Fruit fly (Drosophila melanogaster) whole organism, embryonic: ENCODE data around the gene PMP34.

Experiments used
- B-H2 ChIP-seq: fragments of 200-800 bp; sonication (Bioruptor generic); optimal IDR thresholded peaks from 2 replicates; lab custom pipeline; 2018; ENCODE audit warnings: missing biosample characterization, mild to moderate bottlenecking, missing genetic modification characterization
- Bdp1 ChIP-seq: fragments of 200-800 bp; sonication (Bioruptor generic); optimal IDR thresholded peaks from 3 replicates; lab custom pipeline; 2016; ENCODE audit warnings: missing biosample characterization, missing genetic modification characterization
- CG10462 ChIP-seq: fragments of 200-800 bp; sonication (Bioruptor generic); optimal IDR thresholded peaks from 2 replicates; lab custom pipeline; 2016; ENCODE audit warnings: missing biosample characterization, missing genetic modification characterization
- CG10654 ChIP-seq: fragments of 200-800 bp; sonication (Bioruptor generic); optimal IDR thresholded peaks from 2 replicates; lab custom pipeline; 2016; ENCODE audit warnings: missing biosample characterization, missing genetic modification characterization
- CG11085 ChIP-seq: fragments of 200-800 bp; sonication (Bioruptor generic); IDR thresholded peaks from 2 replicates; pipeline ENCODE4 v1.3.6; 2022; ENCODE audit warnings: missing biosample characterization, missing genetic modification characterization
- CG11696 ChIP-seq: fragments of 200-800 bp; sonication (Bioruptor generic); IDR thresholded peaks from 2 replicates; pipeline ENCODE4 v1.3.6; 2022; ENCODE audit warnings: missing biosample characterization, missing genetic modification characterization
- CG12391 ChIP-seq: fragments of 200-800 bp; sonication (Bioruptor generic); optimal IDR thresholded peaks from 3 replicates; lab custom pipeline; 2018; ENCODE audit warnings: missing biosample characterization, mild to moderate bottlenecking, missing genetic modification characterization, moderate library complexity
- CG12744 ChIP-seq: fragments of 200-800 bp; sonication (Bioruptor generic); optimal IDR thresholded peaks from 2 replicates; lab custom pipeline; 2016; ENCODE audit warnings: missing biosample characterization, missing genetic modification characterization
- CG13894 ChIP-seq: fragments of 200-800 bp; sonication (Bioruptor generic); optimal IDR thresholded peaks from 3 replicates; lab custom pipeline; 2018; ENCODE audit warnings: missing biosample characterization, mild to moderate bottlenecking, missing genetic modification characterization, moderate library complexity
- CG14860 ChIP-seq: fragments of 200-800 bp; sonication (Bioruptor generic); IDR thresholded peaks from 3 replicates; pipeline ENCODE4 v1.3.6; 2022; ENCODE audit warnings: missing biosample characterization, missing genetic modification characterization; ENCODE audit not compliant: partially characterized antibody
- CG17328 ChIP-seq: fragments of 200-800 bp; sonication (Bioruptor generic); IDR thresholded peaks from 2 replicates; pipeline ENCODE4 v1.3.6; 2022; ENCODE audit warnings: missing biosample characterization, missing genetic modification characterization
- CG2199 ChIP-seq: fragments of 200-800 bp; sonication (Bioruptor generic); IDR thresholded peaks from 3 replicates; pipeline ENCODE4 v1.3.6; 2022; ENCODE audit warnings: missing biosample characterization, missing genetic modification characterization
- CG32532 ChIP-seq: fragments of 200-800 bp; sonication (Bioruptor generic); IDR thresholded peaks from 2 replicates; pipeline ENCODE4 v1.3.6; 2022; ENCODE audit warnings: missing biosample characterization, missing genetic modification characterization
- CG4404 ChIP-seq: fragments of 200-800 bp; sonication (Bioruptor generic); IDR thresholded peaks from 2 replicates; pipeline ENCODE4 v1.3.6; 2022; ENCODE audit warnings: missing biosample characterization, missing genetic modification characterization
- CG4424 ChIP-seq: fragments of 200-800 bp; sonication (Bioruptor generic); optimal IDR thresholded peaks from 3 replicates; lab custom pipeline; 2016; ENCODE audit warnings: missing biosample characterization, missing genetic modification characterization
- CG9932 ChIP-seq: fragments of 200-800 bp; sonication (Bioruptor generic); IDR thresholded peaks from 2 replicates; pipeline ENCODE4 v1.3.6; 2022; ENCODE audit warnings: missing biosample characterization, missing genetic modification characterization
- CTCF ChIP-seq: fragments of 200-800 bp; sonication (Bioruptor generic); optimal IDR thresholded peaks from 2 replicates; lab custom pipeline; 2017; ENCODE audit warnings: missing biosample characterization, mild to moderate bottlenecking, missing genetic modification characterization, moderate library complexity
- D19A ChIP-seq: fragments of 200-800 bp; optimal IDR thresholded peaks from 3 replicates; lab custom pipeline; 2019; ENCODE audit warnings: missing biosample characterization, mild to moderate bottlenecking, missing genetic modification characterization, moderate library complexity
- Dip3 ChIP-seq: fragments of 200-800 bp; sonication (Bioruptor generic); optimal IDR thresholded peaks from 3 replicates; lab custom pipeline; 2016; ENCODE audit warnings: missing biosample characterization, missing genetic modification characterization
- Doc3 ChIP-seq: fragments of 200-800 bp; sonication (Bioruptor generic); IDR thresholded peaks from 3 replicates; pipeline ENCODE4 v1.3.6; 2022; ENCODE audit warnings: missing biosample characterization, missing genetic modification characterization; ENCODE audit not compliant: partially characterized antibody
- H15 ChIP-seq: fragments of 200-800 bp; sonication (Bioruptor generic); IDR thresholded peaks from 3 replicates; pipeline ENCODE4 v1.3.6; 2022; ENCODE audit warnings: missing biosample characterization, missing genetic modification characterization
- H2.0 ChIP-seq: fragments of 200-800 bp; sonication (Bioruptor generic); IDR thresholded peaks from 2 replicates; pipeline ENCODE4 v1.3.6; 2022; ENCODE audit warnings: missing biosample characterization, missing genetic modification characterization
- HLHmδ ChIP-seq: fragments of 200-800 bp; sonication (Bioruptor generic); optimal IDR thresholded peaks from 2 replicates; lab custom pipeline; 2018; ENCODE audit warnings: missing biosample characterization, mild to moderate bottlenecking, missing genetic modification characterization, moderate library complexity
- HmgZ ChIP-seq: fragments of 200-800 bp; sonication (Bioruptor generic); optimal IDR thresholded peaks from 2 replicates; lab custom pipeline; 2018; ENCODE audit warnings: missing biosample characterization, mild to moderate bottlenecking, missing genetic modification characterization
- Hr51 ChIP-seq, 2 experiments: fragments of 200-800 bp; sonication (Bioruptor generic); optimal IDR thresholded peaks; 2 replicates in 1 of 2; 3 replicates in 1 of 2; lab custom pipeline; 2016 to 2018; ENCODE audit warnings: missing biosample characterization in 2 of 2, missing genetic modification characterization in 2 of 2, mild to moderate bottlenecking in 1 of 2, moderate library complexity in 1 of 2
- Side ChIP-seq: fragments of 200-800 bp; sonication (Bioruptor generic); optimal IDR thresholded peaks from 2 replicates; lab custom pipeline; 2016; ENCODE audit warnings: missing biosample characterization, missing genetic modification characterization
- ab ChIP-seq: fragments of 200-800 bp; sonication (Bioruptor generic); optimal IDR thresholded peaks from 2 replicates; lab custom pipeline; 2016; ENCODE audit warnings: missing biosample characterization, missing genetic modification characterization
- ac ChIP-seq: fragments of 200-800 bp; sonication (Bioruptor generic); optimal IDR thresholded peaks from 3 replicates; lab custom pipeline; 2017; ENCODE audit warnings: missing biosample characterization, mild to moderate bottlenecking, missing genetic modification characterization
- bbx ChIP-seq: fragments of 200-800 bp; sonication (Bioruptor generic); IDR thresholded peaks from 2 replicates; pipeline ENCODE4 v1.3.6; 2022; ENCODE audit warnings: missing biosample characterization, missing genetic modification characterization; ENCODE audit not compliant: partially characterized antibody
- bigmax ChIP-seq: fragments of 200-800 bp; sonication (Bioruptor generic); optimal IDR thresholded peaks from 2 replicates; lab custom pipeline; 2018; ENCODE audit warnings: missing biosample characterization, mild to moderate bottlenecking, missing genetic modification characterization
- bowl ChIP-seq: fragments of 200-800 bp; sonication (Bioruptor generic); IDR thresholded peaks from 2 replicates; pipeline ENCODE4 v1.3.6; 2022; ENCODE audit warnings: missing biosample characterization, missing genetic modification characterization
- br ChIP-seq: fragments of >200 bp; optimal IDR thresholded peaks from 2 replicates; lab custom pipeline; 2017
- bsh ChIP-seq, 2 experiments: fragments of 200-800 bp; sonication (Bioruptor generic); optimal IDR thresholded peaks; 2 replicates each; lab custom pipeline; 2017 to 2018; ENCODE audit warnings: mild to moderate bottlenecking in 2 of 2, missing biosample characterization in 2 of 2, missing genetic modification characterization in 2 of 2, moderate library complexity in 1 of 2
- crol ChIP-seq: fragments of 200-800 bp; sonication (Bioruptor generic); IDR thresholded peaks from 2 replicates; pipeline ENCODE4 v1.3.6; 2022; ENCODE audit warnings: missing biosample characterization, missing genetic modification characterization
- esg ChIP-seq: fragments of 200-800 bp; sonication (Bioruptor generic); conservative IDR thresholded peaks from 2 replicates; pipeline ENCODE4 v1.3.6; 2022; ENCODE audit warnings: missing biosample characterization, missing genetic modification characterization
- fd3F ChIP-seq: fragments of 200-800 bp; sonication (Bioruptor generic); optimal IDR thresholded peaks from 2 replicates; lab custom pipeline; 2018; ENCODE audit warnings: missing biosample characterization, mild to moderate bottlenecking, missing genetic modification characterization, moderate library complexity
- gsb ChIP-seq: fragments of 200-800 bp; sonication (Bioruptor generic); IDR thresholded peaks from 2 replicates; pipeline ENCODE4 v1.3.6; 2022; ENCODE audit warnings: missing biosample characterization, missing genetic modification characterization
- her ChIP-seq: fragments of 200-800 bp; sonication (Bioruptor generic); optimal IDR thresholded peaks from 2 replicates; lab custom pipeline; 2016; ENCODE audit warnings: missing biosample characterization, missing genetic modification characterization
- jing ChIP-seq: fragments of 200-800 bp; sonication (Bioruptor generic); optimal IDR thresholded peaks from 2 replicates; lab custom pipeline; 2018; ENCODE audit warnings: missing biosample characterization, mild to moderate bottlenecking, missing genetic modification characterization
- lov ChIP-seq, 2 experiments: fragments of 200-800 bp in 1 of 2; fragments of >200 bp in 1 of 2; sonication (Bioruptor generic) in 1 of 2; IDR thresholded peaks in 1 of 2; optimal IDR thresholded peaks in 1 of 2; 2 replicates in 1 of 2; 3 replicates in 1 of 2; pipeline versions ENCODE4 v1.3.6 to Lab custom; 2017 to 2022; ENCODE audit warnings: missing biosample characterization in 1 of 2, missing genetic modification characterization in 1 of 2
- nerfin-2 ChIP-seq: fragments of 200-800 bp; sonication (Bioruptor generic); IDR thresholded peaks from 2 replicates; pipeline ENCODE4 v1.3.6; 2022; ENCODE audit warnings: missing biosample characterization, missing genetic modification characterization; ENCODE audit not compliant: partially characterized antibody
- onecut ChIP-seq: fragments of 200-800 bp; sonication (Bioruptor generic); IDR thresholded peaks from 2 replicates; pipeline ENCODE4 v1.3.6; 2022; ENCODE audit warnings: missing biosample characterization, missing genetic modification characterization
- otp ChIP-seq: fragments of 200-800 bp; sonication (Bioruptor generic); IDR thresholded peaks from 3 replicates; pipeline ENCODE4, ENCODE4 v1.3.6; 2022; ENCODE audit warnings: missing biosample characterization, missing genetic modification characterization
- ranshi ChIP-seq: fragments of 200-800 bp; sonication (Bioruptor generic); IDR thresholded peaks from 2 replicates; pipeline ENCODE4 v1.3.6; 2022; ENCODE audit warnings: missing biosample characterization, missing genetic modification characterization
- repo ChIP-seq: fragments of 200-800 bp; sonication (Bioruptor generic); optimal IDR thresholded peaks from 2 replicates; lab custom pipeline; 2016; ENCODE audit warnings: missing biosample characterization, missing genetic modification characterization
- sc ChIP-seq, 3 experiments: fragments of >200 bp in 2 of 3; fragments of 200-800 bp in 1 of 3; sonication (Bioruptor generic) in 1 of 3; optimal IDR thresholded peaks; 2 replicates in 2 of 3; 3 replicates in 1 of 3; lab custom pipeline; 2017; ENCODE audit warnings: mild to moderate bottlenecking in 1 of 3, missing biosample characterization in 1 of 3, missing genetic modification characterization in 1 of 3, missing genetic modification reagents in 1 of 3
- sim ChIP-seq: fragments of 200-800 bp; sonication (Bioruptor generic); IDR thresholded peaks from 2 replicates; pipeline ENCODE4 v1.3.6; 2022; ENCODE audit warnings: missing biosample characterization, missing genetic modification characterization
- sna ChIP-seq: fragments of 200-800 bp; sonication (Bioruptor generic); IDR thresholded peaks from 2 replicates; pipeline ENCODE4 v1.3.6; 2022; ENCODE audit warnings: missing biosample characterization, missing genetic modification characterization; ENCODE audit not compliant: partially characterized antibody
- sob ChIP-seq: fragments of 200-800 bp; sonication (Bioruptor generic); IDR thresholded peaks from 2 replicates; pipeline ENCODE4 v1.3.6; 2022; ENCODE audit warnings: missing biosample characterization, missing genetic modification characterization
- tll ChIP-seq, 2 experiments: fragments of 200-800 bp in 1 of 2; fragments of >200 bp in 1 of 2; sonication (Bioruptor generic) in 1 of 2; optimal IDR thresholded peaks; 2 replicates each; lab custom pipeline; 2017 to 2019; ENCODE audit warnings: missing biosample characterization in 2 of 2, missing genetic modification characterization in 2 of 2, mild to moderate bottlenecking in 1 of 2, moderate library complexity in 1 of 2
- wdn ChIP-seq: fragments of 200-800 bp; sonication (Bioruptor generic); IDR thresholded peaks from 2 replicates; pipeline ENCODE4 v1.3.6; 2022; ENCODE audit warnings: missing biosample characterization, missing genetic modification characterization

PMP34 gene

dm6 chr3L:4353657-4354075 lies 35.1 kb downstream of the PMP34 start (continued):
- TF ChIP-seq CG11085 (GFP tag; lab: Robert Waterston, UW) (no peak), CG12391 (peak; percentile 12), CTCF (no peak), CG9932 (GFP tag; lab: Robert Waterston, UW) (0 out of 2 replicates have a peak, but pooled peaks have one; percentile 31), tll (GFP tag; optimal IDR thresholded peaks at IDR 0.05; lab: Kevin White, UChicago) (no peak), Bdp1 (no peak), CG32532 (GFP tag; lab: Robert Waterston, UW) (peak; percentile 61), sc (optimal IDR thresholded peaks at IDR 0.05; lab: Kevin White, UChicago) (no peak), sc (GFP tag; optimal IDR thresholded peaks at IDR 0.05; lab: Kevin White, UChicago) (no peak), sim (no peak), CG4404 (GFP tag; lab: Robert Waterston, UW) (no peak), esg (GFP tag; lab: Robert Waterston, UW) (no peak), otp (GFP tag; lab: Robert Waterston, UW) (no peak), Doc3 (GFP tag; lab: Robert Waterston, UW) (no peak), CG10462 (no peak), nerfin-2 (GFP tag; lab: Robert Waterston, UW) (no peak), B-H2 (GFP tag; lab: Kevin White, UChicago) (no peak), H15 (GFP tag; lab: Robert Waterston, UW) (no peak), CG13894 (tag; lab: Kevin White, UChicago) (peak; percentile 13), gsb (GFP tag; lab: Robert Waterston, UW) (no peak), bsh (GFP tag; optimal IDR thresholded peaks at IDR 0.05; lab: Kevin White, UChicago) (peak in 1 of 2 experiments; percentile 8), Hr51 (GFP tag; optimal IDR thresholded peaks at IDR 0.05; lab: Kevin White, UChicago) (peak; percentile 20 to 55), fd3F (GFP tag; lab: Kevin White, UChicago) (no peak), br (lab: Kevin White, UChicago) (no peak), CG11696 (GFP tag; lab: Robert Waterston, UW) (no peak), ac (no peak), wdn (GFP tag; lab: Robert Waterston, UW) (peak; percentile 57), HmgZ (tag; lab: Kevin White, UChicago) (no peak), CG12744 (GFP tag; lab: Kevin White, UChicago) (no peak), ab (GFP tag; lab: Kevin White, UChicago) (no peak), bowl (GFP tag; lab: Robert Waterston, UW) (no peak), jing (no peak), CG4424 (GFP tag; lab: Kevin White, UChicago) (no peak), lov (optimal IDR thresholded peaks at IDR 0.05; lab: Kevin White, UChicago) (no peak), lov (GFP tag; IDR thresholded peaks at IDR 0.05; lab: Robert Waterston, UW) (0 out of 3 replicates have a peak, but pooled peaks have one; percentile 8), bbx (no peak), CG2199 (GFP tag; lab: Robert Waterston, UW) (no peak), CG17328 (no peak), CG10654 (GFP tag; lab: Kevin White, UChicago) (no peak), D19A (tag; lab: Kevin White, UChicago) (peak; percentile 25), CG14860 (GFP tag; lab: Robert Waterston, UW) (no peak), ranshi (0 out of 2 replicates have a peak, but pooled peaks have one; percentile 12), sob (peak; percentile 52), onecut (GFP tag; lab: Robert Waterston, UW) (no peak; the same call in 1 of the 2 replicates), Side (GFP tag; lab: Kevin White, UChicago) (no peak), sna (no peak), bigmax (GFP tag; lab: Kevin White, UChicago) (no peak), H2.0 (GFP tag; lab: Robert Waterston, UW) (no peak), repo (GFP tag; lab: Kevin White, UChicago) (no peak), crol (0 out of 2 replicates have a peak, but pooled peaks have one; percentile 38), Dip3 (GFP tag; lab: Kevin White, UChicago) (peak; percentile 39), HLHmδ (GFP tag; lab: Kevin White, UChicago) (no peak), her (GFP tag; lab: Kevin White, UChicago) (peak; percentile 45)
